Fruit fly (Drosophila melanogaster): ENCODE measurements around the gene Set8.
A peak's percentile ranks its signal among the peaks of the same experiment; 100 is the strongest.

The Set8 gene

dm6 chr3R:14283042-14283626 lies 32.7 kb upstream of the Set8 start (continued):
- TF ChIP-seq grau (tag; optimal IDR thresholded peaks at IDR 0.05) (peak; percentile 61), Hmr (GFP tag; optimal IDR thresholded peaks at IDR 0.05) (peak; percentile 61), h (optimal IDR thresholded peaks at IDR 0.05) (no peak), CG4854 (GFP tag; optimal IDR thresholded peaks at IDR 0.05) (peak; percentile 7), Kr (GFP tag; optimal IDR thresholded peaks at IDR 0.05) (no peak), sens (GFP tag) (peak; percentile 81), NC2β (GFP tag; optimal IDR thresholded peaks at IDR 0.05) (no peak), hbn (GFP tag; IDR thresholded peaks at IDR 0.05; ENCODE audit: partially characterized antibody) (no peak), CG8281 (tag; optimal IDR thresholded peaks at IDR 0.05) (no peak), Max (GFP tag; optimal IDR thresholded peaks at IDR 0.05) (no peak), CG8478 (optimal IDR thresholded peaks at IDR 0.05) (no peak), fu2 (GFP tag; optimal IDR thresholded peaks at IDR 0.05) (peak; percentile 62), Vsx1 (GFP tag; optimal IDR thresholded peaks at IDR 0.05) (peak; percentile 64), tll (GFP tag; optimal IDR thresholded peaks at IDR 0.05) (no peak), Sry-δ (GFP tag; optimal IDR thresholded peaks at IDR 0.05) (peak; percentile 9), so (GFP tag; IDR thresholded peaks at IDR 0.05) (no peak), CG6254 (GFP tag; optimal IDR thresholded peaks at IDR 0.05) (no peak), CG2120 (GFP tag; optimal IDR thresholded peaks at IDR 0.05) (peak; percentile 79), HHEX (GFP tag; optimal IDR thresholded peaks at IDR 0.05) (peak; percentile 38), tio (GFP tag; optimal IDR thresholded peaks at IDR 0.05) (peak; percentile 67), ap (GFP tag; IDR thresholded peaks at IDR 0.05) (no peak), CG8765 (GFP tag; IDR thresholded peaks at IDR 0.05) (no peak), her (GFP tag; optimal IDR thresholded peaks at IDR 0.05) (no peak), CG33557 (GFP tag; optimal IDR thresholded peaks at IDR 0.05) (no peak), Hand (GFP tag; optimal IDR thresholded peaks at IDR 0.05) (peak; percentile 11), CG16863 (GFP tag; optimal IDR thresholded peaks at IDR 0.05) (peak; percentile 16), ac (GFP tag; optimal IDR thresholded peaks at IDR 0.05) (no peak), Antp (GFP tag; optimal IDR thresholded peaks at IDR 0.05) (peak; percentile 23), pros (GFP tag; optimal IDR thresholded peaks at IDR 0.05) (no peak), sqz (GFP tag; optimal IDR thresholded peaks at IDR 0.05) (no peak), CG10959 (GFP tag; IDR thresholded peaks at IDR 0.05) (no peak), kay (GFP tag; optimal IDR thresholded peaks at IDR 0.05) (no peak), chn (GFP tag; optimal IDR thresholded peaks at IDR 0.05) (peak; percentile 1), CG8944 (GFP tag; optimal IDR thresholded peaks at IDR 0.05) (peak; percentile 31), Atf3 (GFP tag; optimal IDR thresholded peaks at IDR 0.05) (peak; percentile 2), Scr (GFP tag; IDR thresholded peaks at IDR 0.05; ENCODE audit: partially characterized antibody) (no peak), CG7839 (tag; optimal IDR thresholded peaks at IDR 0.05) (peak; percentile 45), cad (GFP tag; optimal IDR thresholded peaks at IDR 0.05) (peak; percentile 30), CG9609 (GFP tag; optimal IDR thresholded peaks at IDR 0.05) (no peak), dysf (GFP tag; IDR thresholded peaks at IDR 0.05) (no peak), CG4820 (GFP tag; optimal IDR thresholded peaks at IDR 0.05) (no peak), CG10462 (GFP tag; optimal IDR thresholded peaks at IDR 0.05) (peak; percentile 14), Hsf (GFP tag; optimal IDR thresholded peaks at IDR 0.05) (peak; percentile 72), ind (GFP tag; optimal IDR thresholded peaks at IDR 0.05) (peak; percentile 34), tx (GFP tag; optimal IDR thresholded peaks at IDR 0.05) (no peak), trem (tag; optimal IDR thresholded peaks at IDR 0.05) (no peak), E2f2 (GFP tag; IDR thresholded peaks at IDR 0.05) (no peak), en (GFP tag; optimal IDR thresholded peaks at IDR 0.05) (peak; percentile 4), chif (GFP tag; optimal IDR thresholded peaks at IDR 0.05) (peak in 1 of 2 experiments; percentile 37), E2f1 (GFP tag; IDR thresholded peaks at IDR 0.05) (no peak), CG2116 (GFP tag; optimal IDR thresholded peaks at IDR 0.05) (no peak), grn (GFP tag; optimal IDR thresholded peaks at IDR 0.05) (no peak)

Measured in whole organism, embryonic.